Fruit fly (Drosophila melanogaster) whole organism, embryonic: ENCODE measurements around the gene CG7551.
A peak's percentile ranks its signal among the peaks of the same experiment; 100 is the strongest.

ENCODE experiments used
- ATbp ChIP-seq: fragments of 200-800 bp; sonication (Bioruptor generic); optimal IDR thresholded peaks from 2 replicates; lab custom pipeline; 2017; ENCODE audit warnings: missing biosample characterization, mild to moderate bottlenecking, missing genetic modification characterization, missing genetic modification reagents
- Atf-2 ChIP-seq: fragments of 200-800 bp; sonication (Bioruptor generic); optimal IDR thresholded peaks from 2 replicates; lab custom pipeline; 2016; ENCODE audit warnings: missing biosample characterization, missing genetic modification characterization
- Bgb ChIP-seq: fragments of 200-800 bp; sonication (Bioruptor generic); IDR thresholded peaks from 2 replicates; pipeline ENCODE4 v1.3.6; 2022; ENCODE audit warnings: missing biosample characterization, missing genetic modification characterization; ENCODE audit not compliant: partially characterized antibody
- BtbVII ChIP-seq: fragments of 200-800 bp; sonication (Bioruptor generic); optimal IDR thresholded peaks from 3 replicates; lab custom pipeline; 2017; ENCODE audit warnings: missing biosample characterization, mild to moderate bottlenecking, missing genetic modification characterization
- CG1024 ChIP-seq: fragments of 200-800 bp; sonication (Bioruptor generic); IDR thresholded peaks from 2 replicates; pipeline ENCODE4 v1.3.6; 2022; ENCODE audit warnings: missing biosample characterization, missing genetic modification characterization
- CG11696 ChIP-seq: fragments of 200-800 bp; sonication (Bioruptor generic); IDR thresholded peaks from 2 replicates; pipeline ENCODE4 v1.3.6; 2022; ENCODE audit warnings: missing biosample characterization, missing genetic modification characterization
- CG12219 ChIP-seq: fragments of 200-800 bp; sonication (Bioruptor generic); optimal IDR thresholded peaks from 3 replicates; lab custom pipeline; 2018; ENCODE audit warnings: missing biosample characterization, mild to moderate bottlenecking, missing genetic modification characterization
- CG13624 ChIP-seq: fragments of 200-800 bp; sonication (Bioruptor generic); optimal IDR thresholded peaks from 2 replicates; lab custom pipeline; 2016; ENCODE audit warnings: missing biosample characterization, missing genetic modification characterization
- CG15269 ChIP-seq: fragments of 200-800 bp; sonication (Bioruptor generic); optimal IDR thresholded peaks from 2 replicates; lab custom pipeline; 2018; ENCODE audit warnings: missing biosample characterization, mild to moderate bottlenecking, missing genetic modification characterization, moderate library complexity
- CG17328 ChIP-seq: fragments of 200-800 bp; sonication (Bioruptor generic); IDR thresholded peaks from 2 replicates; pipeline ENCODE4 v1.3.6; 2022; ENCODE audit warnings: missing biosample characterization, missing genetic modification characterization
- CG17802 ChIP-seq: fragments of 200-800 bp; sonication (Bioruptor generic); optimal IDR thresholded peaks from 2 replicates; lab custom pipeline; 2018; ENCODE audit warnings: missing biosample characterization, mild to moderate bottlenecking, missing genetic modification characterization, moderate library complexity
- CG17912 ChIP-seq: fragments of 200-800 bp; sonication (Bioruptor generic); optimal IDR thresholded peaks from 2 replicates; lab custom pipeline; 2018; ENCODE audit warnings: missing biosample characterization, mild to moderate bottlenecking, missing genetic modification characterization
- CG2120 ChIP-seq: fragments of 200-800 bp; sonication (Bioruptor generic); optimal IDR thresholded peaks from 3 replicates; lab custom pipeline; 2016; ENCODE audit warnings: missing biosample characterization, missing genetic modification characterization
- CG2875 ChIP-seq: fragments of 200-800 bp; sonication (Bioruptor generic); optimal IDR thresholded peaks from 2 replicates; lab custom pipeline; 2017; ENCODE audit warnings: missing biosample characterization, mild to moderate bottlenecking, missing genetic modification characterization, missing genetic modification reagents
- CG32772 ChIP-seq: fragments of 200-800 bp; sonication (Bioruptor generic); IDR thresholded peaks from 2 replicates; pipeline ENCODE4 v1.3.6; 2022; ENCODE audit warnings: missing biosample characterization, missing genetic modification characterization
- CG3838 ChIP-seq: fragments of 200-800 bp; sonication (Bioruptor generic); optimal IDR thresholded peaks from 3 replicates; lab custom pipeline; 2016; ENCODE audit warnings: missing biosample characterization, missing genetic modification characterization
- CG4424 ChIP-seq: fragments of 200-800 bp; sonication (Bioruptor generic); optimal IDR thresholded peaks from 3 replicates; lab custom pipeline; 2016; ENCODE audit warnings: missing biosample characterization, missing genetic modification characterization
- CG6854 ChIP-seq: fragments of 200-800 bp; sonication (Bioruptor generic); optimal IDR thresholded peaks from 3 replicates; lab custom pipeline; 2017; ENCODE audit warnings: missing biosample characterization, mild to moderate bottlenecking, missing genetic modification characterization
- CG7963 ChIP-seq: fragments of 200-800 bp; sonication (Bioruptor generic); IDR thresholded peaks from 3 replicates; pipeline ENCODE4 v1.3.6; 2022; ENCODE audit warnings: missing biosample characterization, missing genetic modification characterization; ENCODE audit not compliant: partially characterized antibody
- CG9727 ChIP-seq: fragments of 200-800 bp; sonication (Bioruptor generic); optimal IDR thresholded peaks from 3 replicates; lab custom pipeline; 2017; ENCODE audit warnings: missing biosample characterization, mild to moderate bottlenecking, missing genetic modification characterization
- CG9876 ChIP-seq: fragments of 200-800 bp; sonication (Bioruptor generic); optimal IDR thresholded peaks from 2 replicates; lab custom pipeline; 2016; ENCODE audit warnings: missing biosample characterization, missing genetic modification characterization
- Dp ChIP-seq: fragments of 200-800 bp; sonication (Bioruptor generic); optimal IDR thresholded peaks from 2 replicates; lab custom pipeline; 2018; ENCODE audit warnings: missing biosample characterization, mild to moderate bottlenecking, missing genetic modification characterization, moderate library complexity
- Ets65A ChIP-seq: fragments of 200-800 bp; sonication (Bioruptor generic); peaks from one replicate; lab custom pipeline; 2016; ENCODE audit warnings: missing biosample characterization, missing genetic modification characterization
- Ets97D ChIP-seq: fragments of 200-800 bp; sonication (Bioruptor generic); optimal IDR thresholded peaks from 3 replicates; lab custom pipeline; 2016; ENCODE audit warnings: missing biosample characterization, missing genetic modification characterization
- Hr78 ChIP-seq, 2 experiments: fragments of 200-800 bp in 1 of 2; fragments of >200 bp in 1 of 2; sonication (Bioruptor generic) in 1 of 2; optimal IDR thresholded peaks; 2 replicates each; lab custom pipeline; 2017 to 2019; ENCODE audit warnings: missing biosample characterization in 2 of 2, missing genetic modification characterization in 2 of 2, mild to moderate bottlenecking in 1 of 2, moderate library complexity in 1 of 2
- Lpt ChIP-seq: fragments of >200 bp; optimal IDR thresholded peaks from 2 replicates; lab custom pipeline; 2018; ENCODE audit warnings: missing biosample characterization, missing genetic modification characterization
- Meics ChIP-seq: fragments of 200-800 bp; sonication (Bioruptor generic); optimal IDR thresholded peaks from 2 replicates; lab custom pipeline; 2017; ENCODE audit warnings: missing biosample characterization, mild to moderate bottlenecking, missing genetic modification characterization
- Taf1 ChIP-seq: fragments of 200-800 bp; sonication (Bioruptor generic); IDR thresholded peaks from 2 replicates; pipeline ENCODE4 v1.3.6; 2022; ENCODE audit warnings: missing biosample characterization, missing genetic modification characterization
- Tbp ChIP-seq: fragments of >200 bp; optimal IDR thresholded peaks from 2 replicates; lab custom pipeline; 2018; ENCODE audit warnings: missing biosample characterization, missing genetic modification characterization
- Usf ChIP-seq: fragments of 200-800 bp; sonication (Bioruptor generic); optimal IDR thresholded peaks from 2 replicates; lab custom pipeline; 2017; ENCODE audit warnings: missing genotype, missing biosample characterization, missing genetic modification characterization
- ac ChIP-seq: fragments of 200-800 bp; sonication (Bioruptor generic); optimal IDR thresholded peaks from 3 replicates; lab custom pipeline; 2017; ENCODE audit warnings: missing biosample characterization, mild to moderate bottlenecking, missing genetic modification characterization
- ato ChIP-seq: fragments of 200-800 bp; sonication (Bioruptor generic); IDR thresholded peaks from 2 replicates; pipeline ENCODE4 v1.3.6; 2022; ENCODE audit warnings: missing biosample characterization, missing genetic modification characterization; ENCODE audit not compliant: partially characterized antibody
- bbx ChIP-seq: fragments of 200-800 bp; sonication (Bioruptor generic); IDR thresholded peaks from 2 replicates; pipeline ENCODE4 v1.3.6; 2022; ENCODE audit warnings: missing biosample characterization, missing genetic modification characterization; ENCODE audit not compliant: partially characterized antibody
- chinmo ChIP-seq: fragments of 200-800 bp; sonication (Bioruptor generic); IDR thresholded peaks from 4 replicates; pipeline ENCODE4 v1.3.6; 2022; ENCODE audit warnings: missing biosample characterization, missing genetic modification characterization; ENCODE audit not compliant: partially characterized antibody
- ci ChIP-seq: fragments of 200-800 bp; sonication (Bioruptor generic); IDR thresholded peaks from 3 replicates; pipeline ENCODE4 v1.3.6; 2022; ENCODE audit warnings: missing biosample characterization, missing genetic modification characterization
- corto ChIP-seq: fragments of 200-800 bp; sonication (Bioruptor generic); optimal IDR thresholded peaks from 2 replicates; lab custom pipeline; 2016; ENCODE audit warnings: missing biosample characterization, mild to moderate bottlenecking, missing genetic modification characterization, moderate library complexity
- croc ChIP-seq: fragments of 200-800 bp; sonication (Bioruptor generic); conservative IDR thresholded peaks from 3 replicates; pipeline ENCODE4 v1.3.6; 2022; ENCODE audit warnings: missing biosample characterization, missing genetic modification characterization
- crol ChIP-seq: fragments of 200-800 bp; sonication (Bioruptor generic); IDR thresholded peaks from 2 replicates; pipeline ENCODE4 v1.3.6; 2022; ENCODE audit warnings: missing biosample characterization, missing genetic modification characterization
- eyg ChIP-seq: fragments of 200-800 bp; sonication (Bioruptor generic); optimal IDR thresholded peaks from 3 replicates; lab custom pipeline; 2016; ENCODE audit warnings: missing biosample characterization, missing genetic modification characterization
- fd102C ChIP-seq: fragments of 200-800 bp; sonication (Bioruptor generic); optimal IDR thresholded peaks from 2 replicates; lab custom pipeline; 2018; ENCODE audit warnings: missing biosample characterization, mild to moderate bottlenecking, missing genetic modification characterization, moderate library complexity
- gt ChIP-seq: fragments of 200-800 bp; sonication (Bioruptor generic); IDR thresholded peaks from 2 replicates; pipeline ENCODE4 v1.3.6; 2022; ENCODE audit warnings: missing biosample characterization, missing genetic modification characterization
- lmd ChIP-seq: fragments of 200-800 bp; sonication (Bioruptor generic); IDR thresholded peaks from 2 replicates; pipeline ENCODE4 v1.3.6; 2022; ENCODE audit warnings: missing biosample characterization, missing genetic modification characterization
- lov ChIP-seq, 2 experiments: fragments of 200-800 bp in 1 of 2; fragments of >200 bp in 1 of 2; sonication (Bioruptor generic) in 1 of 2; IDR thresholded peaks in 1 of 2; optimal IDR thresholded peaks in 1 of 2; 2 replicates in 1 of 2; 3 replicates in 1 of 2; pipeline versions ENCODE4 v1.3.6 to Lab custom; 2017 to 2022; ENCODE audit warnings: missing biosample characterization in 1 of 2, missing genetic modification characterization in 1 of 2
- onecut ChIP-seq: fragments of 200-800 bp; sonication (Bioruptor generic); IDR thresholded peaks from 2 replicates; pipeline ENCODE4 v1.3.6; 2022; ENCODE audit warnings: missing biosample characterization, missing genetic modification characterization
- ranshi ChIP-seq: fragments of 200-800 bp; sonication (Bioruptor generic); IDR thresholded peaks from 2 replicates; pipeline ENCODE4 v1.3.6; 2022; ENCODE audit warnings: missing biosample characterization, missing genetic modification characterization
- slp2 ChIP-seq: fragments of 200-800 bp; sonication (Bioruptor generic); optimal IDR thresholded peaks from 2 replicates; lab custom pipeline; 2016; ENCODE audit warnings: missing biosample characterization, missing genetic modification characterization
- tgo ChIP-seq: fragments of 200-800 bp; sonication (Bioruptor generic); IDR thresholded peaks from 3 replicates; pipeline ENCODE4 v1.3.6; 2022; ENCODE audit warnings: missing biosample characterization, missing genetic modification characterization
- ttk ChIP-seq: fragments of 200-800 bp; sonication (Bioruptor generic); IDR thresholded peaks from 2 replicates; pipeline ENCODE4 v2.1.2; 2022; ENCODE audit warnings: missing biosample characterization, missing genetic modification characterization
- twi ChIP-seq: fragments of 200-800 bp; optimal IDR thresholded peaks from 2 replicates; lab custom pipeline; 2019; ENCODE audit warnings: missing biosample characterization, mild to moderate bottlenecking, missing genetic modification characterization, moderate library complexity
- zen ChIP-seq: fragments of 200-800 bp; sonication (Bioruptor generic); optimal IDR thresholded peaks from 3 replicates; lab custom pipeline; 2018; ENCODE audit warnings: missing biosample characterization, mild to moderate bottlenecking, missing genetic modification characterization, moderate library complexity
- zen2 ChIP-seq: fragments of 200-800 bp; sonication (Bioruptor generic); IDR thresholded peaks from 3 replicates; pipeline ENCODE4 v1.3.6; 2022; ENCODE audit warnings: missing biosample characterization, missing genetic modification characterization; ENCODE audit not compliant: partially characterized antibody

CG7551 gene

DNA sequence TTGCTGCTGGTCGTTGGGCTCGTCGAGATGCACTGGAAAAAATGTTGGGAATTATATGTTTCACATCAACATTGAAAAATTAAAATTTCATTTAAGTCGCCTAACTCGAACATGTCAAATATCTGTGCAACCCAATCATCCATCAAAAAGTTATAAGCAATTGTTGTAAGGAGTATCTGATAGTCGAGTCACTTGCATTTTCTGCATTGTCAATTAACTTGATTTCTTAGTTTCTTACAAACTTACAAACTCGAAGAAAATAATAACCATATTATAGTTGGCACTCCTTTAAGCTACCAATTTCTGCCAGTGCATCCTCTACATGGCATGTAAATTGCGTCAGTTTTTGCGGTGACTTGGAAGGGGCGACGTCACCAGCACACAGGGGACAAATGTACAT lies 24.8 kb downstream of the CG7551 start (continued):
- no peak for TF ChIP-seq CG17912 (GFP tag; lab: Kevin White, UChicago)
- TF ChIP-seq CG3838 (GFP tag; lab: Kevin White, UChicago), result no peak
- TF ChIP-seq zen (tag; lab: Kevin White, UChicago), result peak; percentile 25
- TF ChIP-seq bbx, result no peak
- TF ChIP-seq Hr78 (GFP tag; optimal IDR thresholded peaks at IDR 0.05; lab: Kevin White, UChicago), result no peak
- peak; percentile 33; the same call in 1 of the 2 replicates for TF ChIP-seq CG17328 (GFP tag; lab: Robert Waterston, UW)
- no peak for TF ChIP-seq ac (GFP tag; lab: Kevin White, UChicago)
- no peak for TF ChIP-seq lmd (GFP tag; lab: Robert Waterston, UW)
- no peak for TF ChIP-seq ci (GFP tag; lab: Robert Waterston, UW)
- peak; percentile 4 for TF ChIP-seq CG4424 (GFP tag; lab: Kevin White, UChicago)
- no peak for TF ChIP-seq crol (GFP tag; lab: Robert Waterston, UW)
- peak; percentile 65 for TF ChIP-seq CG9727 (GFP tag; lab: Kevin White, UChicago)
- TF ChIP-seq chinmo (GFP tag; lab: Robert Waterston, UW), result no peak
- TF ChIP-seq tgo (GFP tag; lab: Robert Waterston, UW), result peak; percentile 18; the same call in 1 of the 3 replicates
- no peak for TF ChIP-seq CG11696
- TF ChIP-seq twi (tag; lab: Kevin White, UChicago), result no peak
- no peak for TF ChIP-seq zen2 (GFP tag; lab: Robert Waterston, UW)
- peak; percentile 37 for TF ChIP-seq ATbp (GFP tag; lab: Kevin White, UChicago)
- TF ChIP-seq ato (GFP tag; lab: Robert Waterston, UW), result no peak
- no peak for TF ChIP-seq fd102C
- TF ChIP-seq lov (optimal IDR thresholded peaks at IDR 0.05; lab: Kevin White, UChicago), result no peak
- TF ChIP-seq lov (GFP tag; IDR thresholded peaks at IDR 0.05; lab: Robert Waterston, UW), result no peak
- TF ChIP-seq onecut (GFP tag; lab: Robert Waterston, UW), result no peak
- peak; percentile 12 for TF ChIP-seq CG17802 (tag; lab: Kevin White, UChicago)
- no peak for TF ChIP-seq CG13624 (GFP tag; lab: Kevin White, UChicago)
- no peak for TF ChIP-seq Ets97D (GFP tag; lab: Kevin White, UChicago)
- peak; percentile 1 for TF ChIP-seq Atf-2
- peak; percentile 50 for TF ChIP-seq CG2120 (GFP tag; lab: Kevin White, UChicago)
- peak; percentile 95 for TF ChIP-seq Ets65A
- peak; percentile 4; the same call in 1 of the 2 replicates for TF ChIP-seq ranshi
- TF ChIP-seq Tbp (GFP tag; lab: Kevin White, UChicago), result no peak
- TF ChIP-seq CG1024 (GFP tag; lab: Robert Waterston, UW), result no peak
- TF ChIP-seq Lpt (GFP tag; lab: Kevin White, UChicago), result no peak
- TF ChIP-seq gt (GFP tag; lab: Robert Waterston, UW), result no peak
- no peak for TF ChIP-seq slp2
- TF ChIP-seq CG6854 (GFP tag; lab: Kevin White, UChicago), result no peak
- TF ChIP-seq CG15269 (tag; lab: Kevin White, UChicago), result peak; percentile 42
- no peak for TF ChIP-seq corto (GFP tag; lab: Kevin White, UChicago)
- TF ChIP-seq Taf1 (GFP tag; lab: Robert Waterston, UW), result no peak
- peak; percentile 37 for TF ChIP-seq CG32772 (GFP tag; lab: Robert Waterston, UW)
- no peak for TF ChIP-seq Dp (GFP tag; lab: Kevin White, UChicago)
- TF ChIP-seq Meics (GFP tag; lab: Kevin White, UChicago), result peak; percentile 40
- TF ChIP-seq BtbVII (GFP tag; lab: Kevin White, UChicago), result no peak
- 0 out of 2 replicates have a peak, but pooled peaks have one; percentile 8 for TF ChIP-seq ttk (GFP tag; lab: Robert Waterston, UW)
- no peak for TF ChIP-seq croc (GFP tag; lab: Robert Waterston, UW)
- TF ChIP-seq CG2875 (GFP tag; lab: Kevin White, UChicago), result no peak
- TF ChIP-seq CG12219 (GFP tag; lab: Kevin White, UChicago), result no peak
- TF ChIP-seq CG7963 (GFP tag; lab: Robert Waterston, UW), result no peak
- TF ChIP-seq CG9876 (GFP tag; lab: Kevin White, UChicago), result no peak
- no peak for TF ChIP-seq Bgb (GFP tag; lab: Robert Waterston, UW)
- TF ChIP-seq eyg (GFP tag; lab: Kevin White, UChicago), result peak; percentile 21
- peak; percentile 18 for TF ChIP-seq Usf (GFP tag; lab: Kevin White, UChicago)
